Fruit fly (Drosophila melanogaster) whole organism: ENCODE measurements around the gene CG9287.

Source experiments
- Dll ChIP-seq: fragments of >200 bp; optimal IDR thresholded peaks from 2 replicates; lab custom pipeline; 2017
- EcR ChIP-seq, 2 experiments: fragments of >200 bp; optimal IDR thresholded peaks; 2 replicates each; lab custom pipeline; 2017; ENCODE audit warnings: missing biosample characterization in 2 of 2, missing genetic modification characterization in 2 of 2, missing genetic modification reagents in 2 of 2
- pan ChIP-seq: fragments of >200 bp; optimal IDR thresholded peaks from 2 replicates; lab custom pipeline; 2017
- psq ChIP-seq: fragments of >200 bp; optimal IDR thresholded peaks from 2 replicates; lab custom pipeline; 2017
- usp ChIP-seq: fragments of >200 bp; optimal IDR thresholded peaks from 2 replicates; lab custom pipeline; 2017; ENCODE audit warnings: missing biosample characterization, missing genetic modification characterization, mixed read lengths

- TF ChIP-seq Dll (lab: Kevin White, UChicago) (no peak), psq (lab: Kevin White, UChicago) (no peak), usp (no peak), EcR (GFP tag; optimal IDR thresholded peaks at IDR 0.05; lab: Kevin White, UChicago) (no peak), pan (lab: Kevin White, UChicago) (no peak)
These were observed 3.8 kb upstream of the CG9287 start for dm6 chr2L:8683261-8684042.
